Fruit fly (Drosophila melanogaster) whole organism, larva: ENCODE data around the gene mRpL22.

Experiments used
- noc ChIP-seq: fragments of 200-800 bp; sonication (Bioruptor generic); optimal IDR thresholded peaks from 3 replicates; lab custom pipeline; 2019; ENCODE audit warnings: missing biosample characterization, mild to moderate bottlenecking, missing genetic modification characterization, moderate library complexity

The mRpL22 gene

dm6 chrX:16821216-16821615 lies 37.5 kb downstream of the mRpL22 start:
- TF ChIP-seq noc (tag; lab: Kevin White, UChicago) = no peak

DNA sequence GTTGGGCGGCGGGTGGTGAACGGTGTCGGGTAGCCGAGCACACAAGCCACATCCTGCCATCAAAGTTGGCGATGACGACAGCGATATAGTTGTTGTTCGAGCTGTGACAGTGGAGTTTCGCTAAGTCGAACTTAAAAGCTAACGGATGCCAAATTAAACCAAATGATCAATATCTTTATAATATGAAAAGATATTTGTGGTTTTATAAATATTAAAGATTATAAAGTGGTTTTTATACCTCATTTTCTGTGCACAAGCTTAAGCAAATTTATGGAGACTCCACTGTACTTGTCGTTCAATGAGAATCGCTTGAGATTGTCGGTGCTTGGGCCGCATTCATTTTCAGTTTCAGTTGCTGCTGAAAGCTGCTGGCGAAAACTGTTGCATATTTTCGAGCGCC lies 38.3 kb downstream of the mRpL22 start:
- peak; percentile 22 for TF ChIP-seq noc (tag; lab: Kevin White, UChicago)

dm6 chrX:16829439-16830028 lies 45.8 kb downstream of the mRpL22 start:
- TF ChIP-seq noc (tag; lab: Kevin White, UChicago) = peak; percentile 43

DNA sequence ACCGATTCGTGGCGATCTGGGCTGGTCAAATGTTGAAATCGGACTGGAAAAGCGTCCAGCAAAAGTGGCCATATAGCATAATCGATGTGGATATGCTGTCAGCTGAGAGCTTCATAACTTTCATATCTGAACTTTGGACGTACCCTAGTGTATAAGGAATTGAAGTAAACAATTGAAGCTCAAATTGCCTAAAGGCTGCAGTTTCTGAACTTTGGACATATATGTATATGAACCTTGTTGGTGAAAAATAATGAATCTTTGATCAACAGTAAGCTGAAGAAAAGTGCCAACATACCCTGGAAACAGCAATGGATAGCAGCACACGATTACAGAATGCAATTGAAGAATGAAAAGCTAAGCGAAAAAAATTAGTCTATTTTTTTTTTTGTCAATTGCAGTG lies 46.3 kb downstream of the mRpL22 start:
- no peak for TF ChIP-seq noc (tag; lab: Kevin White, UChicago)

DNA sequence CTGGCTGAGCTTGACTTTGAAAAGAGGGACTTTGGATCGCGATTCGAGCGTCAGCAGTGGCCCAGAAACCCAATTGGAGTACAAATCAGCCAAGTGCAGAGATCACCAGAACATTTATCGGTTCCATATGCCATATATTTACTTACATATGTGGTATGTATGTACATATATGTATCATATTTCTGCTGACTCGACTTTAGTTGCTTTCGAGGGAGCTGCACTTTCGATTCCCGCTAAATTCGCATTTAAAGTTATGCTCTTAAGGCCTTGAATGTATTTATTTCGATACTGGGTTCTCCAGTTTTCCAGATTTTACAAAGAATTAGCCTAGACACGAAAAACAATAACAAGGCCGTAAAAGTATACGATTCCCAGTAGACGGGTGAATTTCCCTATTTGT lies 48.1 kb downstream of the mRpL22 start:
- TF ChIP-seq noc (tag; lab: Kevin White, UChicago) = no peak

DNA sequence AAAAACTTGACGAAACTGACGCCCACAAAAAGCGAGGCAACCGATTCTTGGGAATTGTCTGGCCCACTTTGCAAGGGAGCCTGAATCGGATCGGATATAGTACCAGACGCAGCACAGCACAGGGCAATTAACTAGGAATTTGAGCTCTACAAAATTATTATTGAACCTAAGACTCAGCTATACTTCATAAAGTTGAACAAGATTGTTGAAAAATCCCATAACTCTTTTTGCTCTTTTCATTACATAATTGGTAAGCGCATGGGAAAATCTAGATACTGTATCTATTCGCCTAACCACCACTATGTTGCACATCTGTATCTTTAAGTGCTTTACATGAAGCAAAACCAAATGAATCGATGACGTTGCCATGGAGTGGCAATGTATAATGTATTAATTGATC lies 49.4 kb downstream of the mRpL22 start:
- TF ChIP-seq noc (tag; lab: Kevin White, UChicago) = no peak

dm6 chrX:16834259-16834658 lies 50.5 kb downstream of the mRpL22 start:
- no peak for TF ChIP-seq noc (tag; lab: Kevin White, UChicago)
